Fruit fly (Drosophila melanogaster) whole organism, embryonic: ENCODE data around the gene gig.

Experiments
- Atf3 ChIP-seq: fragments of 200-800 bp; sonication (Bioruptor generic); optimal IDR thresholded peaks from 3 replicates; lab custom pipeline; 2016; ENCODE audit warnings: missing biosample characterization, missing genetic modification characterization
- CG11696 ChIP-seq: fragments of 200-800 bp; sonication (Bioruptor generic); IDR thresholded peaks from 2 replicates; pipeline ENCODE4 v1.3.6; 2022; ENCODE audit warnings: missing biosample characterization, missing genetic modification characterization
- CG12155 ChIP-seq: fragments of 200-800 bp; sonication (Bioruptor generic); optimal IDR thresholded peaks from 3 replicates; lab custom pipeline; 2016; ENCODE audit warnings: missing biosample characterization, missing genetic modification characterization
- CG12299 ChIP-seq: fragments of 200-800 bp; sonication (Bioruptor generic); optimal IDR thresholded peaks from 2 replicates; lab custom pipeline; 2018; ENCODE audit warnings: missing biosample characterization, mild to moderate bottlenecking, missing genetic modification characterization
- CG13624 ChIP-seq: fragments of 200-800 bp; sonication (Bioruptor generic); optimal IDR thresholded peaks from 2 replicates; lab custom pipeline; 2016; ENCODE audit warnings: missing biosample characterization, missing genetic modification characterization
- CG13894 ChIP-seq: fragments of 200-800 bp; sonication (Bioruptor generic); optimal IDR thresholded peaks from 3 replicates; lab custom pipeline; 2018; ENCODE audit warnings: missing biosample characterization, mild to moderate bottlenecking, missing genetic modification characterization, moderate library complexity
- CG17359 ChIP-seq: fragments of 200-800 bp; sonication (Bioruptor generic); optimal IDR thresholded peaks from 3 replicates; lab custom pipeline; 2018; ENCODE audit warnings: missing biosample characterization, mild to moderate bottlenecking, missing genetic modification characterization, moderate library complexity
- CG1832 ChIP-seq: fragments of 200-800 bp; sonication (Bioruptor generic); optimal IDR thresholded peaks from 2 replicates; lab custom pipeline; 2017; ENCODE audit warnings: missing biosample characterization, mild to moderate bottlenecking, missing genetic modification characterization, inconsistent platforms
- CG2678 ChIP-seq: fragments of 200-800 bp; sonication (Bioruptor generic); optimal IDR thresholded peaks from 3 replicates; lab custom pipeline; 2019; ENCODE audit warnings: missing biosample characterization, mild to moderate bottlenecking, missing genetic modification characterization, moderate library complexity
- CG2712 ChIP-seq: fragments of 200-800 bp; optimal IDR thresholded peaks from 3 replicates; lab custom pipeline; 2019; ENCODE audit warnings: missing biosample characterization, mild to moderate bottlenecking, missing genetic modification characterization, moderate library complexity
- CG2889 ChIP-seq: fragments of 200-800 bp; sonication (Bioruptor generic); IDR thresholded peaks from 3 replicates; pipeline ENCODE4 v1.3.6; 2022; ENCODE audit warnings: missing biosample characterization, missing genetic modification characterization
- CG30403 ChIP-seq: fragments of 200-800 bp; sonication (Bioruptor generic); optimal IDR thresholded peaks from 3 replicates; lab custom pipeline; 2016; ENCODE audit warnings: missing biosample characterization, missing genetic modification characterization
- CG31441 ChIP-seq: fragments of 200-800 bp; sonication (Bioruptor generic); IDR thresholded peaks from 2 replicates; pipeline ENCODE4 v1.3.6; 2022; ENCODE audit warnings: missing biosample characterization, missing genetic modification characterization
- CG32532 ChIP-seq: fragments of 200-800 bp; sonication (Bioruptor generic); IDR thresholded peaks from 2 replicates; pipeline ENCODE4 v1.3.6; 2022; ENCODE audit warnings: missing biosample characterization, missing genetic modification characterization
- CG3407 ChIP-seq: fragments of 200-800 bp; sonication (Bioruptor generic); optimal IDR thresholded peaks from 2 replicates; lab custom pipeline; 2018; ENCODE audit warnings: missing biosample characterization, mild to moderate bottlenecking, missing genetic modification characterization
- CG3847 ChIP-seq: fragments of 200-800 bp; sonication (Bioruptor generic); IDR thresholded peaks from 2 replicates; pipeline ENCODE4 v1.3.6; 2022; ENCODE audit warnings: missing biosample characterization, missing genetic modification characterization
- CG43689 ChIP-seq: fragments of 200-800 bp; sonication (Bioruptor generic); IDR thresholded peaks from 2 replicates; pipeline ENCODE4 v1.3.6; 2022; ENCODE audit warnings: missing biosample characterization, missing genetic modification characterization
- CG4730 ChIP-seq: fragments of 200-800 bp; sonication (Bioruptor generic); IDR thresholded peaks from 2 replicates; pipeline ENCODE4 v1.3.6; 2022; ENCODE audit warnings: missing biosample characterization, missing genetic modification characterization
- CG6683 ChIP-seq: fragments of 200-800 bp; sonication (Bioruptor generic); optimal IDR thresholded peaks from 2 replicates; lab custom pipeline; 2017; ENCODE audit warnings: missing biosample characterization, mild to moderate bottlenecking, missing genetic modification characterization, missing genetic modification reagents
- CG7745 ChIP-seq: fragments of 200-800 bp; sonication (Bioruptor generic); optimal IDR thresholded peaks from 2 replicates; lab custom pipeline; 2018; ENCODE audit warnings: missing biosample characterization, mild to moderate bottlenecking, missing genetic modification characterization, moderate library complexity
- CG8359 ChIP-seq: fragments of 200-800 bp; sonication (Bioruptor generic); optimal IDR thresholded peaks from 2 replicates; lab custom pipeline; 2017; ENCODE audit warnings: missing biosample characterization, mild to moderate bottlenecking, missing genetic modification characterization, borderline replicate concordance
- CG8765 ChIP-seq: fragments of 200-800 bp; sonication (Bioruptor generic); IDR thresholded peaks from 2 replicates; pipeline ENCODE4 v1.3.6; 2022; ENCODE audit warnings: missing biosample characterization, missing genetic modification characterization
- CoRest ChIP-seq: fragments of 200-800 bp; sonication (Bioruptor generic); optimal IDR thresholded peaks from 3 replicates; lab custom pipeline; 2018; ENCODE audit warnings: missing biosample characterization, mild to moderate bottlenecking, missing genetic modification characterization, moderate library complexity
- Dad ChIP-seq: fragments of 200-800 bp; sonication (Bioruptor generic); optimal IDR thresholded peaks from 3 replicates; lab custom pipeline; 2016; ENCODE audit warnings: missing biosample characterization, missing genetic modification characterization
- Ets65A ChIP-seq: fragments of 200-800 bp; sonication (Bioruptor generic); peaks from one replicate; lab custom pipeline; 2016; ENCODE audit warnings: missing biosample characterization, missing genetic modification characterization
- Jarid2 ChIP-seq: fragments of 200-800 bp; sonication (Bioruptor generic); optimal IDR thresholded peaks from 3 replicates; lab custom pipeline; 2017; ENCODE audit warnings: mild to moderate bottlenecking, missing biosample characterization, missing genetic modification reagents, missing genetic modification characterization
- Sin3A ChIP-seq: fragments of >200 bp; optimal IDR thresholded peaks from 2 replicates; lab custom pipeline; 2018
- Sry-β ChIP-seq: fragments of 200-800 bp; sonication (Bioruptor generic); optimal IDR thresholded peaks from 2 replicates; lab custom pipeline; 2018; ENCODE audit warnings: missing biosample characterization, mild to moderate bottlenecking, missing genetic modification characterization, moderate library complexity
- bcd ChIP-seq: fragments of 200-800 bp; sonication (Bioruptor generic); optimal IDR thresholded peaks from 2 replicates; lab custom pipeline; 2017; ENCODE audit warnings: missing biosample characterization, mild to moderate bottlenecking, missing genetic modification characterization
- chif ChIP-seq, 2 experiments: fragments of 200-800 bp; sonication (Bioruptor generic); optimal IDR thresholded peaks; 3 replicates each; lab custom pipeline; 2016; ENCODE audit warnings: missing biosample characterization in 2 of 2, missing genetic modification characterization in 2 of 2
- croc ChIP-seq: fragments of 200-800 bp; sonication (Bioruptor generic); conservative IDR thresholded peaks from 3 replicates; pipeline ENCODE4 v1.3.6; 2022; ENCODE audit warnings: missing biosample characterization, missing genetic modification characterization
- crp ChIP-seq, 2 experiments: fragments of 200-800 bp; sonication (Bioruptor generic); optimal IDR thresholded peaks; 2 replicates in 1 of 2; 3 replicates in 1 of 2; lab custom pipeline; 2017; ENCODE audit warnings: missing biosample characterization in 2 of 2, missing genetic modification characterization in 2 of 2, mild to moderate bottlenecking in 1 of 2, moderate library complexity in 1 of 2
- exex ChIP-seq: fragments of 200-800 bp; sonication (Bioruptor generic); optimal IDR thresholded peaks from 4 replicates; lab custom pipeline; 2018; ENCODE audit warnings: missing biosample characterization, mild to moderate bottlenecking, missing genetic modification characterization, moderate library complexity
- ham ChIP-seq: fragments of 200-800 bp; sonication (Bioruptor generic); IDR thresholded peaks from 2 replicates; pipeline ENCODE4 v1.3.6; 2022; ENCODE audit warnings: missing biosample characterization, missing genetic modification characterization
- her ChIP-seq: fragments of 200-800 bp; sonication (Bioruptor generic); optimal IDR thresholded peaks from 2 replicates; lab custom pipeline; 2016; ENCODE audit warnings: missing biosample characterization, missing genetic modification characterization
- lab ChIP-seq: fragments of 200-800 bp; sonication (Bioruptor generic); optimal IDR thresholded peaks from 3 replicates; lab custom pipeline; 2017; ENCODE audit warnings: missing biosample characterization, missing genetic modification characterization, mild to moderate bottlenecking, moderate library complexity, missing genetic modification reagents
- lilli ChIP-seq: fragments of 200-800 bp; sonication (Bioruptor generic); optimal IDR thresholded peaks from 3 replicates; lab custom pipeline; 2016; ENCODE audit warnings: missing biosample characterization, missing genetic modification characterization
- lmd ChIP-seq: fragments of 200-800 bp; sonication (Bioruptor generic); IDR thresholded peaks from 2 replicates; pipeline ENCODE4 v1.3.6; 2022; ENCODE audit warnings: missing biosample characterization, missing genetic modification characterization
- org-1 ChIP-seq: fragments of 200-800 bp; sonication (Bioruptor generic); optimal IDR thresholded peaks from 2 replicates; lab custom pipeline; 2017; ENCODE audit warnings: missing biosample characterization, missing genetic modification characterization
- phol ChIP-seq: fragments of 200-800 bp; sonication (Bioruptor generic); optimal IDR thresholded peaks from 3 replicates; lab custom pipeline; 2018; ENCODE audit warnings: missing biosample characterization, mild to moderate bottlenecking, missing genetic modification characterization, moderate library complexity
- prd ChIP-seq, 3 experiments: fragments of >200 bp in 2 of 3; fragments of 200-800 bp in 1 of 3; sonication (Bioruptor generic) in 1 of 3; optimal IDR thresholded peaks in 2 of 3; IDR thresholded peaks in 1 of 3; 2 replicates in 2 of 3; 3 replicates in 1 of 3; pipeline versions ENCODE4 v1.3.6 to Lab custom; 2017 to 2022; ENCODE audit warnings: missing biosample characterization in 1 of 3, missing genetic modification characterization in 1 of 3
- row ChIP-seq: fragments of 200-800 bp; sonication (Bioruptor generic); IDR thresholded peaks from 3 replicates; pipeline ENCODE4 v1.3.6; 2022; ENCODE audit warnings: missing biosample characterization, missing genetic modification characterization
- sisA ChIP-seq: fragments of 200-800 bp; sonication (Bioruptor generic); IDR thresholded peaks from 2 replicates; pipeline ENCODE4 v1.3.6; 2022; ENCODE audit warnings: missing biosample characterization, missing genetic modification characterization
- stc ChIP-seq: fragments of 200-800 bp; sonication (Bioruptor generic); IDR thresholded peaks from 2 replicates; pipeline ENCODE4 v1.3.6; 2022; ENCODE audit warnings: missing biosample characterization, missing genetic modification characterization
- tup ChIP-seq: fragments of 200-800 bp; sonication (Bioruptor generic); optimal IDR thresholded peaks from 2 replicates; lab custom pipeline; 2016; ENCODE audit warnings: missing biosample characterization, mild to moderate bottlenecking, missing genetic modification characterization, moderate library complexity
- twi ChIP-seq: fragments of 200-800 bp; optimal IDR thresholded peaks from 2 replicates; lab custom pipeline; 2019; ENCODE audit warnings: missing biosample characterization, mild to moderate bottlenecking, missing genetic modification characterization, moderate library complexity
- unc-4 ChIP-seq: fragments of 200-800 bp; sonication (Bioruptor generic); IDR thresholded peaks from 2 replicates; pipeline ENCODE4 v1.3.6; 2022; ENCODE audit warnings: missing biosample characterization, missing genetic modification characterization; ENCODE audit not compliant: partially characterized antibody
- z ChIP-seq: fragments of 200-800 bp; sonication (Bioruptor generic); IDR thresholded peaks from 3 replicates; pipeline ENCODE4 v1.3.6; 2022; ENCODE audit warnings: missing biosample characterization, missing genetic modification characterization
- zfh2 ChIP-seq: fragments of 200-800 bp; sonication (Bioruptor generic); optimal IDR thresholded peaks from 2 replicates; lab custom pipeline; 2016; ENCODE audit warnings: missing biosample characterization, missing genetic modification characterization

The gig gene

DNA sequence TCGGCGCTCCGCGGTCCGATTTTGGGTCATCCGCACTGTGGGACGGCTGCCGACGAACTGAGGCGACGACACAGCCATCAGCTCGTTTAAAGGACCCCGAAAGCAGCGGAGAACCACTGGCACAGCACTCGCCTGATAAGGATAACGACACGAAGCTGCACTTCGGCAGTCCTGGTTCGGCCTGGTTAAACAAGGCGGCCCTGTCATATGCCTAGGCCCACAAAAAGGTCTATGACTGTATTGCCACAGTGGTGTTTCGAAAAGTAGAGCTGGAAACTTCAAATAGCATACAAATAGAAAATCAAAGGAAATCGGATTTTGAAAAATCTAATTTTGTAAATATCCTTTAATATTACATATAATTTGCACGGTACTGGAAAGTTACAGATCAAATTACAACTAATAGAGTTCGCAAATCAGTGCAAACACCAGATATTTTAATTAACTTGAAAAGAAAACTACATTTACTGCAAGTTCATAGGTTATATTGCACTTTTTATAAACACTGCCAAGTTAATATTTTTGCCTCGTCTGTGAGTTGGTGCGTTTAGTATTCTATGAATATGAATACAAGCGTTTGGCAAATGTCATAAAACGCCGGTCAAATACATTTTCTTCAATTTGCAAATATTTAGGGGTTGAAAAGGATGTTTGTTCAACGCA, 56.4 kb downstream of the gig start (continued):
- TF ChIP-seq crp (GFP tag; optimal IDR thresholded peaks at IDR 0.05; lab: Kevin White, UChicago) (peak in 1 of 2 experiments; percentile 12), CoRest (tag; lab: Kevin White, UChicago) (peak; percentile 64), org-1 (GFP tag; lab: Kevin White, UChicago) (peak; percentile 59), lilli (GFP tag; lab: Kevin White, UChicago) (peak; percentile 79), ham (GFP tag; lab: Robert Waterston, UW) (0 out of 2 replicates have a peak, but pooled peaks have one; percentile 28), CG3847 (GFP tag; lab: Robert Waterston, UW) (peak; percentile 26; the same call in 1 of the 2 replicates), exex (no peak), CG8359 (GFP tag; lab: Kevin White, UChicago) (peak; percentile 26), Ets65A (GFP tag; lab: Kevin White, UChicago) (peak; percentile 78), stc (GFP tag; lab: Robert Waterston, UW) (no peak), Jarid2 (GFP tag; lab: Kevin White, UChicago) (peak; percentile 44), CG13894 (tag; lab: Kevin White, UChicago) (peak; percentile 56), her (GFP tag; lab: Kevin White, UChicago) (peak; percentile 13), lmd (GFP tag; lab: Robert Waterston, UW) (peak; percentile 35; the same call in 1 of the 2 replicates), CG31441 (GFP tag; lab: Robert Waterston, UW) (0 out of 2 replicates have a peak, but pooled peaks have one; percentile 17), CG12299 (peak; percentile 32), croc (no peak), lab (peak; percentile 69), CG12155 (GFP tag; lab: Kevin White, UChicago) (peak; percentile 53), Dad (GFP tag; lab: Kevin White, UChicago) (peak; percentile 4), CG7745 (tag; lab: Kevin White, UChicago) (no peak), tup (GFP tag; lab: Kevin White, UChicago) (peak; percentile 8), Sry-β (GFP tag; lab: Kevin White, UChicago) (no peak), CG4730 (GFP tag; lab: Robert Waterston, UW) (no peak), CG32532 (peak; percentile 42; the same call in 1 of the 2 replicates), CG30403 (GFP tag; lab: Kevin White, UChicago) (peak; percentile 66), CG8765 (no peak), prd (optimal IDR thresholded peaks at IDR 0.05; lab: Kevin White, UChicago) (no peak), prd (GFP tag; IDR thresholded peaks at IDR 0.05; lab: Robert Waterston, UW) (no peak), sisA (peak; percentile 44; the same call in 1 of the 2 replicates), Atf3 (GFP tag; lab: Kevin White, UChicago) (no peak), CG3407 (GFP tag; lab: Kevin White, UChicago) (no peak), phol (tag; lab: Kevin White, UChicago) (peak; percentile 15), twi (tag; lab: Kevin White, UChicago) (no peak), row (peak; percentile 61), CG1832 (GFP tag; lab: Kevin White, UChicago) (no peak), chif (GFP tag; optimal IDR thresholded peaks at IDR 0.05; lab: Kevin White, UChicago) (no peak), zfh2 (GFP tag; lab: Kevin White, UChicago) (peak; percentile 49), CG43689 (GFP tag; lab: Robert Waterston, UW) (0 out of 2 replicates have a peak, but pooled peaks have one; percentile 3), CG11696 (GFP tag; lab: Robert Waterston, UW) (peak; percentile 60; the same call in 1 of the 2 replicates), CG2678 (tag; lab: Kevin White, UChicago) (peak; percentile 74), CG2889 (GFP tag; lab: Robert Waterston, UW) (peak; percentile 62; the same call in 1 of the 3 replicates), CG17359 (tag; lab: Kevin White, UChicago) (peak; percentile 23), CG6683 (GFP tag; lab: Kevin White, UChicago) (peak; percentile 0), bcd (GFP tag; lab: Kevin White, UChicago) (peak; percentile 64), CG2712 (tag; lab: Kevin White, UChicago) (peak; percentile 13), z (GFP tag; lab: Robert Waterston, UW) (no peak), unc-4 (GFP tag; lab: Robert Waterston, UW) (no peak), CG13624 (GFP tag; lab: Kevin White, UChicago) (peak; percentile 55), Sin3A (lab: Kevin White, UChicago) (no peak)
